Worm (Caenorhabditis elegans): Measurements from ENCODE around the gene Y57G11C.1130.

Y57G11C.1130 gene

DNA sequence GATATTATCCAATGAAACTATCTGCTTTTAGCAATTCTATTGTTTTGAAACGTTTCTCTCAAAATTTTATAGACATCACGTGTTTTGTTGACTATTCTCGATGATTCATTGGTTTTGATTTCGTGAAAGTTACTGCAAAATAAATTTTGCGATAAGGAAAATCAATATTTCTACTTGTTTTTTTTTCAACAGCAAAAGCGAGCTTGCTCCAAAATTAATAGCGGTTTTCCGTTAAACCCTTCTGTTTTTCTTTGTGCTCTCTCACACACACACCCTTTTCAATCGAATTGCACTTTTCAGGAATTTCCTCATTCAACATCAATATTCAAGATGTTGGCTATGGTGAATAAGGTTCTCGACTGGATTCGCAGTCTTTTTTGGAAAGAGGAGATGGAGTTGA lies 15.5 kb downstream of the Y57G11C.1130 start, which contains the start of gene arl-8:
Gene arl-8, plus strand, starts transcription at position 301 of the 400 bp plus-strand sequence.
- TF ChIP-seq unc-130 (GFP tag; optimal IDR thresholded peaks at IDR 0.05) (no peak), tlf-1 (GFP tag; optimal IDR thresholded peaks at IDR 0.05) (no peak), madf-10 (tag; optimal IDR thresholded peaks at IDR 0.05) (no peak), ets-4 (GFP tag; optimal IDR thresholded peaks at IDR 0.05) (no peak)

DNA sequence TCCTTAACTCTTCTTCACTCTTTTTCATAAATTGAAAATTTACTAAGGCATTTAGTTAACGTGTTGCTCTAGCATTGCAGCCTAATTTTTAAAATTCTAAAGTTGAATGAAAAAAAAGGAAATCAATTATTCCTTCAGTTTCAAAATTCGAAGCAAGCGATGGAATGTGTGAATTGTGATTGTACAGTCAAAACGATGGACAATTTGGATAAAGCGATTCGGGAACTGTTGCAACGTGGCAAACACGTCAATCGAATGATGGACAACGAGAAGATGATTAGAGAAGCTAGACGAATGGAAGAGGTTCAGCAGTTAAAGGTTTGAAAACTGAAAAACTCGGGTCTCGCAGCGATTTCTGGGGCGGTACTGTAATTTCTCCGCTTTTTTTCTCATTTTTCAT lies 16.9 kb downstream of the Y57G11C.1130 start, which contains the start of gene Y57G11C.14:
Gene Y57G11C.14, plus strand, starts transcription at position 126 of the 400 bp plus-strand sequence.
- TF ChIP-seq Y79H2A.3 (GFP tag; conservative IDR thresholded peaks at IDR 0.05) (no peak), madf-3 (GFP tag; IDR thresholded peaks at IDR 0.05) (0 out of 2 replicates have a peak, but pooled peaks have one; percentile 67), ceh-91 (GFP tag; IDR thresholded peaks at IDR 0.05) (no peak), F57A8.1 (GFP tag; optimal IDR thresholded peaks at IDR 0.05) (no peak), snpc-4 (GFP tag; optimal IDR thresholded peaks at IDR 0.05) (no peak), snpc-4 (tag; optimal IDR thresholded peaks at IDR 0.05) (peak in 1 of 4 experiments; percentile 85), F33H1.4 (GFP tag; IDR thresholded peaks at IDR 0.05) (0 out of 2 replicates have a peak, but pooled peaks have one; percentile 5), Y53G8AR.9 (GFP tag; conservative IDR thresholded peaks at IDR 0.05) (0 out of 2 replicates have a peak, but pooled peaks have one; percentile 30), akir-1 (GFP tag; optimal IDR thresholded peaks at IDR 0.05) (no peak), C06A6.2 (GFP tag; conservative IDR thresholded peaks at IDR 0.05) (no peak), mcd-1 (GFP tag; IDR thresholded peaks at IDR 0.05) (0 out of 2 replicates have a peak, but pooled peaks have one; percentile 15), ekl-4 (GFP tag; IDR thresholded peaks at IDR 0.05) (0 out of 2 replicates have a peak, but pooled peaks have one; percentile 26), hrde-1 (tag; optimal IDR thresholded peaks at IDR 0.05; ENCODE audit: borderline replicate concordance) (peak; percentile 55), Y53F4B.3 (GFP tag; IDR thresholded peaks at IDR 0.05) (no peak), ceh-27 (GFP tag; optimal IDR thresholded peaks at IDR 0.05) (no peak), hmg-1.2 (GFP tag; IDR thresholded peaks at IDR 0.05) (0 out of 2 replicates have a peak, but pooled peaks have one; percentile 28), atf-7 (tag; optimal IDR thresholded peaks at IDR 0.05) (peak; percentile 23), ama-1 (optimal IDR thresholded peaks at IDR 0.05) (no peak), ama-1 (GFP tag; optimal IDR thresholded peaks at IDR 0.05) (no peak), mxl-1 (tag; optimal IDR thresholded peaks at IDR 0.05) (no peak), attf-6 (GFP tag; IDR thresholded peaks at IDR 0.05) (peak; percentile 88), nhr-90 (tag; optimal IDR thresholded peaks at IDR 0.05) (no peak), hsf-1 (GFP tag; IDR thresholded peaks at IDR 0.05) (0 out of 2 replicates have a peak, but pooled peaks have one; percentile 41)

DNA sequence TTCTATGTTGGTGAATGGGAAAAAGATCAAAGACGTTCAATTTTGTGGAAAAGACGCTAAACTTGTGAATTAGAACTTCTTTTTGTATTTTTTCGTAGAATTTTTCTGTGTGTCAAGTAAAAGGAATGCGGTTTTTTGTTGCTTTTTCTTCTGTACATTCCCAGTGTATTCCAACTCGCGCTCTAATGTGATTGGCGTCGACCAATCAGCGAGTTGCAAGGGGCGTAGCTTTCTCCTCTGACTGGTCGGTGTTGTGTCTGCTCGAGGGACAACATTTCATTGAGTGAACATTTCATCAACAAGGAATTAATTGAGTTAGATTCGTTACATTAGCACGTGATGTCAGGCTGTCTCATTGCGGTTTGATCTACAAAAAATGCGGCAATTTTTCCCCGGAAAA lies 18.6 kb downstream of the Y57G11C.1130 start:
- TF ChIP-seq F33H1.4 (GFP tag; IDR thresholded peaks at IDR 0.05) (no peak), zfh-2 (GFP tag; conservative IDR thresholded peaks at IDR 0.05) (no peak), F49E8.2 (tag; optimal IDR thresholded peaks at IDR 0.05; ENCODE audit: insufficient read depth) (no peak), let-526 (GFP tag; IDR thresholded peaks at IDR 0.05) (no peak)

DNA sequence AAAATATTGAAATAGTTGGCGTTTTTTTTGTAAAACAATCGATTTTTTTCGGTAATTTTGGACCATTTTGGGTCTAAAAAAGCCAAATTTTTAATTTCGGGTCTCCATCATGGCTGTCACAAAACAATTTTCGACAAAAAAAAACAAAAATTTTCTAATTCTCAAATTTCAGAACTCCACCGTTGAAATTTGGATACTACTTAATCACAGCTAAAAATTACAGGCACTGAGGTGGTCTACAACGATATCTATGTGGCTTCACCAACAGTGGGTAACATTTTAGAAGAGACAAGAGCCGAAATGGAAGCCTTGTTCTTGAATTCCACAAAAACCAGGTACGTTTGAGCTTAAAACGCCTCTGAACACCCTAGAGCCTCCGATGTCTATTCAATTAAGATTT lies 20.0 kb downstream of the Y57G11C.1130 start, which contains the start of gene Y57G11C.1142:
Gene Y57G11C.1142, plus strand, starts transcription at position 301 of the 400 bp plus-strand sequence.
- TF ChIP-seq ets-4 (GFP tag; optimal IDR thresholded peaks at IDR 0.05) = no peak
- no peak for TF ChIP-seq Y95B8A.8 (GFP tag; IDR thresholded peaks at IDR 0.05)
- TF ChIP-seq snpc-1.1 (tag; optimal IDR thresholded peaks at IDR 0.05; ENCODE audit: insufficient read depth) = no peak

ce11 chrIV:14806903-14807302 lies 24.6 kb downstream of the Y57G11C.1130 start, which contains the start of gene oig-5:
TSS of gene oig-5 (plus strand) at chrIV:14807203.
- no peak for TF ChIP-seq F57C9.4 (tag; optimal IDR thresholded peaks at IDR 0.05)
- no peak for TF ChIP-seq ztf-26 (tag; optimal IDR thresholded peaks at IDR 0.05)

Measured in whole organism, young adult.